Worm (Caenorhabditis elegans): ENCODE measurements around the gene nduf-2.2.

DNA sequence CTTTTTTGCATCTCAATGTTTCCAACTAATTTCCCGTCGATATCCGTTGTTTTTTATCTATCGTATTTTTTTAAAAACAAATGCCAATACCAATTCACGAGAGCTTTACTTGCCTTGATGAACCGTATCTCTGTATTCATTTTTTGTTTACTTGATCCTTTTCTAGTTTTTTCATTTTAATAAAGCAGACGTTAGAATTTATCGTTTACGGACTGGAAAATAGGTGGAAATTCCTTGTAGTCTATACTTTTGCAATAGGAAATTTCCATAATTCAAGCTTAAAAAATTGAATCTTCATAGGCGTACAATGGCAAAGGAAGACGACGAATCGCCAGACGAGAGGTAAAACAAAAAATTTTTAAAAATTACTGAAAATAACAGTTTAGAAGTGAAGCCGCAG is 5.2 kb upstream of the nduf-2.2 start, which contains the start of gene algn-1:
- TF ChIP-seq ama-1 (optimal IDR thresholded peaks at IDR 0.05) (no peak), ama-1 (GFP tag; optimal IDR thresholded peaks at IDR 0.05) (no peak), akir-1 (GFP tag; optimal IDR thresholded peaks at IDR 0.05) (no peak), madf-6 (GFP tag; IDR thresholded peaks at IDR 0.05) (no peak), snpc-4 (GFP tag; optimal IDR thresholded peaks at IDR 0.05) (no peak), snpc-4 (tag; optimal IDR thresholded peaks at IDR 0.05) (no peak), sea-2 (GFP tag; IDR thresholded peaks at IDR 0.05) (no peak), ceh-79 (tag; optimal IDR thresholded peaks at IDR 0.05) (no peak), F55B11.4 (tag; optimal IDR thresholded peaks at IDR 0.05; ENCODE audit: borderline replicate concordance, insufficient read depth) (no peak), egl-44 (GFP tag; IDR thresholded peaks at IDR 0.05) (no peak), lsy-27 (tag; optimal IDR thresholded peaks at IDR 0.05; ENCODE audit: borderline replicate concordance, insufficient read depth) (no peak), ztf-28 (GFP tag; IDR thresholded peaks at IDR 0.05) (no peak), rpc-1 (optimal IDR thresholded peaks at IDR 0.05) (no peak), rpc-1 (tag; optimal IDR thresholded peaks at IDR 0.05) (no peak)

Data from whole organism, young adult.